Worm (Caenorhabditis elegans) whole organism, L4 larva: ENCODE results near the gene ZC373.2.

Source experiments
- F49E8.2 ChIP-seq: sonication (generic microtip); optimal IDR thresholded peaks from 2 replicates; lab custom pipeline; 2016; ENCODE audit warnings: missing compliant biosample characterization, mild to moderate bottlenecking, missing genetic modification characterization, borderline replicate concordance
- Y105C5A.15 ChIP-seq: fragments of 200-800 bp; sonication (Bioruptor generic); IDR thresholded peaks from 2 replicates; pipeline ENCODE4 v1.3.6; 2022; ENCODE audit warnings: missing genetic modification characterization, missing compliant biosample characterization
- dve-1 ChIP-seq: sonication (generic microtip); optimal IDR thresholded peaks from 2 replicates; lab custom pipeline; 2017; ENCODE audit warnings: antibody characterized with exemption, mild to moderate bottlenecking, missing genetic modification characterization, missing compliant biosample characterization; ENCODE audit not compliant: insufficient read depth
- jun-1 ChIP-seq: fragments of 150-350 bp; optimal IDR thresholded peaks from 2 replicates; lab custom pipeline; 2014; ENCODE audit warnings: missing biosample characterization, missing genetic modification reagents, missing genetic modification characterization
- lin-1 ChIP-seq: fragments of 200-800 bp; sonication (Bioruptor generic); IDR thresholded peaks from 2 replicates; pipeline ENCODE4 v1.3.6; 2022; ENCODE audit warnings: missing genetic modification reagents, missing genetic modification characterization, missing compliant biosample characterization
- lin-29 ChIP-seq: fragments of 200-800 bp; sonication (Bioruptor generic); IDR thresholded peaks from 2 replicates; pipeline ENCODE4 v1.3.6; 2022; ENCODE audit warnings: missing genetic modification reagents, missing genetic modification characterization, missing compliant biosample characterization
- lin-39 ChIP-seq: fragments of 150-350 bp; optimal IDR thresholded peaks from 2 replicates; lab custom pipeline; 2014; ENCODE audit warnings: missing biosample characterization, missing genetic modification reagents, missing genetic modification characterization
- lir-3 ChIP-seq: sonication (generic microtip); optimal IDR thresholded peaks from 2 replicates; lab custom pipeline; 2016; ENCODE audit warnings: mild to moderate bottlenecking, missing genetic modification characterization, missing compliant biosample characterization
- nhr-237 ChIP-seq: sonication (generic microtip); optimal IDR thresholded peaks from 2 replicates; lab custom pipeline; 2017; ENCODE audit warnings: missing biosample characterization, missing genetic modification characterization
- unc-39 ChIP-seq: sonication (generic microtip); optimal IDR thresholded peaks from 2 replicates; lab custom pipeline; 2017; ENCODE audit warnings: missing biosample characterization, missing genetic modification characterization
- ztf-11 ChIP-seq: fragments of 150-350 bp; optimal IDR thresholded peaks from 2 replicates; lab custom pipeline; 2014; ENCODE audit warnings: missing biosample characterization, missing genetic modification characterization

ce11 chrX:10017975-10018654 lies 40.1 kb downstream of the ZC373.2 start, which contains the start of gene F19C6.4:
- TF ChIP-seq unc-39 (tag; lab: Kevin White, UChicago) (no peak), Y105C5A.15 (0 out of 2 replicates have a peak, but pooled peaks have one; percentile 74), lir-3 (tag; lab: Kevin White, UChicago) (no peak), lin-1 (GFP tag; lab: Robert Waterston, UW) (no peak), nhr-237 (tag; lab: Kevin White, UChicago) (no peak), lin-39 (no peak), F49E8.2 (tag; lab: Kevin White, UChicago) (no peak), ztf-11 (no peak), jun-1 (tag; lab: Kevin White, UChicago) (no peak), lin-29 (GFP tag; lab: Robert Waterston, UW) (no peak), dve-1 (tag; lab: Kevin White, UChicago) (peak; percentile 36)
